Fruit fly (Drosophila melanogaster): Measurements from ENCODE around the gene CG8475.

- TF ChIP-seq CG6854 (GFP tag; optimal IDR thresholded peaks at IDR 0.05): no peak
- no peak for TF ChIP-seq CG12769 (tag; optimal IDR thresholded peaks at IDR 0.05)
- TF ChIP-seq ind (GFP tag; optimal IDR thresholded peaks at IDR 0.05): no peak
- no peak for TF ChIP-seq CG1647 (GFP tag; optimal IDR thresholded peaks at IDR 0.05)
- TF ChIP-seq cwo (GFP tag; optimal IDR thresholded peaks at IDR 0.05): no peak
- no peak for TF ChIP-seq h (optimal IDR thresholded peaks at IDR 0.05)
- TF ChIP-seq btn (GFP tag; optimal IDR thresholded peaks at IDR 0.05): no peak
- TF ChIP-seq ftz-f1 (GFP tag; optimal IDR thresholded peaks at IDR 0.05): no peak
- TF ChIP-seq Dip2 (GFP tag; IDR thresholded peaks at IDR 0.05): no peak
- no peak for TF ChIP-seq klu (GFP tag; IDR thresholded peaks at IDR 0.05)
Measured at dm6 chr2L:8209362-8209761, 12.6 kb upstream of the CG8475 start.
